Worm (Caenorhabditis elegans): ENCODE results near the gene dgn-3.
"Not testable (repeated sequence)": the region's sequence is repeated elsewhere in the genome, so short reads cannot be mapped to it uniquely, and the experiment has no call there.

- not testable (repeated sequence) for TF ChIP-seq mep-1 (tag; optimal IDR thresholded peaks at IDR 0.05); nhr-237 (tag; optimal IDR thresholded peaks at IDR 0.05); mls-2 (tag; optimal IDR thresholded peaks at IDR 0.05); nhr-2 (tag; optimal IDR thresholded peaks at IDR 0.05); elt-3 (tag; optimal IDR thresholded peaks at IDR 0.05); lin-32 (GFP tag; optimal IDR thresholded peaks at IDR 0.05); blmp-1 (tag; optimal IDR thresholded peaks at IDR 0.05); pha-4 (tag; optimal IDR thresholded peaks at IDR 0.05); nhr-28 (tag; optimal IDR thresholded peaks at IDR 0.05); sem-2 (GFP tag; optimal IDR thresholded peaks at IDR 0.05)
These were observed 16.5 kb downstream of the dgn-3 start, which contains the start of gene Y75D11A.3 for ce11 chrX:1746117-1746516.

Data from whole organism, mixed stage, embryonic.